Fruit fly (Drosophila melanogaster) whole organism, embryonic: Measurements from ENCODE around the gene CG13605.

Experiments
- B-H1 ChIP-seq: fragments of 200-800 bp; sonication (Bioruptor generic); IDR thresholded peaks from 3 replicates; pipeline ENCODE4 v1.3.6; 2022; ENCODE audit warnings: missing biosample characterization, missing genetic modification characterization
- CG10267 ChIP-seq: fragments of 200-800 bp; sonication (Bioruptor generic); optimal IDR thresholded peaks from 2 replicates; lab custom pipeline; 2018; ENCODE audit warnings: missing biosample characterization, mild to moderate bottlenecking, missing genetic modification characterization, moderate library complexity
- CG10462 ChIP-seq: fragments of 200-800 bp; sonication (Bioruptor generic); optimal IDR thresholded peaks from 2 replicates; lab custom pipeline; 2016; ENCODE audit warnings: missing biosample characterization, missing genetic modification characterization
- CG10959 ChIP-seq: fragments of 200-800 bp; sonication (Bioruptor generic); IDR thresholded peaks from 2 replicates; pipeline ENCODE4 v1.3.6; 2022; ENCODE audit warnings: missing biosample characterization, missing genetic modification characterization
- CG11504 ChIP-seq: fragments of 200-800 bp; sonication (Bioruptor generic); optimal IDR thresholded peaks from 3 replicates; lab custom pipeline; 2019; ENCODE audit warnings: missing biosample characterization, mild to moderate bottlenecking, missing genetic modification characterization, moderate library complexity
- CG14667 ChIP-seq: fragments of 200-800 bp; sonication (Bioruptor generic); IDR thresholded peaks from 2 replicates; pipeline ENCODE4 v1.3.6; 2022; ENCODE audit warnings: missing biosample characterization, missing genetic modification characterization
- CG14965 ChIP-seq: fragments of 200-800 bp; sonication (Bioruptor generic); optimal IDR thresholded peaks from 2 replicates; lab custom pipeline; 2016; ENCODE audit warnings: missing biosample characterization, missing genetic modification characterization, borderline replicate concordance
- CG15073 ChIP-seq: fragments of 200-800 bp; sonication (Bioruptor generic); optimal IDR thresholded peaks from 2 replicates; lab custom pipeline; 2016; ENCODE audit warnings: missing biosample characterization, missing genetic modification characterization
- CG1647 ChIP-seq: fragments of 200-800 bp; sonication (Bioruptor generic); optimal IDR thresholded peaks from 3 replicates; lab custom pipeline; 2016; ENCODE audit warnings: missing biosample characterization, missing genetic modification characterization
- CG17328 ChIP-seq: fragments of 200-800 bp; sonication (Bioruptor generic); IDR thresholded peaks from 2 replicates; pipeline ENCODE4 v1.3.6; 2022; ENCODE audit warnings: missing biosample characterization, missing genetic modification characterization
- CG2678 ChIP-seq: fragments of 200-800 bp; sonication (Bioruptor generic); optimal IDR thresholded peaks from 3 replicates; lab custom pipeline; 2019; ENCODE audit warnings: missing biosample characterization, mild to moderate bottlenecking, missing genetic modification characterization, moderate library complexity
- CG3838 ChIP-seq: fragments of 200-800 bp; sonication (Bioruptor generic); optimal IDR thresholded peaks from 3 replicates; lab custom pipeline; 2016; ENCODE audit warnings: missing biosample characterization, missing genetic modification characterization
- CG3847 ChIP-seq: fragments of 200-800 bp; sonication (Bioruptor generic); IDR thresholded peaks from 2 replicates; pipeline ENCODE4 v1.3.6; 2022; ENCODE audit warnings: missing biosample characterization, missing genetic modification characterization
- CG4328 ChIP-seq: fragments of 200-800 bp; sonication (Bioruptor generic); optimal IDR thresholded peaks from 3 replicates; lab custom pipeline; 2017; ENCODE audit warnings: missing biosample characterization, missing genetic modification reagents, missing genetic modification characterization
- CG4820 ChIP-seq: fragments of 200-800 bp; sonication (Bioruptor generic); optimal IDR thresholded peaks from 3 replicates; lab custom pipeline; 2016; ENCODE audit warnings: missing biosample characterization, missing genetic modification characterization
- CG6791 ChIP-seq: fragments of 200-800 bp; sonication (Bioruptor generic); IDR thresholded peaks from 3 replicates; pipeline ENCODE4 v1.3.6; 2022; ENCODE audit warnings: missing biosample characterization, missing genetic modification characterization; ENCODE audit not compliant: partially characterized antibody
- CG6854 ChIP-seq: fragments of 200-800 bp; sonication (Bioruptor generic); optimal IDR thresholded peaks from 3 replicates; lab custom pipeline; 2017; ENCODE audit warnings: missing biosample characterization, mild to moderate bottlenecking, missing genetic modification characterization
- CG7987 ChIP-seq: fragments of 200-800 bp; sonication (Bioruptor generic); optimal IDR thresholded peaks from 2 replicates; lab custom pipeline; 2018; ENCODE audit warnings: missing biosample characterization, mild to moderate bottlenecking, missing genetic modification characterization, moderate library complexity
- CG8924 ChIP-seq: fragments of 200-800 bp; optimal IDR thresholded peaks from 3 replicates; lab custom pipeline; 2019; ENCODE audit warnings: missing biosample characterization, mild to moderate bottlenecking, missing genetic modification characterization, moderate library complexity
- CG9797 ChIP-seq: fragments of 200-800 bp; sonication (Bioruptor generic); optimal IDR thresholded peaks from 3 replicates; lab custom pipeline; 2018; ENCODE audit warnings: missing biosample characterization, mild to moderate bottlenecking, missing genetic modification characterization
- CrebB ChIP-seq: fragments of 200-800 bp; sonication (Bioruptor generic); optimal IDR thresholded peaks from 3 replicates; lab custom pipeline; 2018; ENCODE audit warnings: missing biosample characterization, mild to moderate bottlenecking, missing genetic modification characterization
- ERR ChIP-seq: fragments of 200-800 bp; sonication (Bioruptor generic); optimal IDR thresholded peaks from 2 replicates; lab custom pipeline; 2016; ENCODE audit warnings: missing biosample characterization, missing genetic modification characterization
- GATAe ChIP-seq: fragments of 200-800 bp; sonication (Bioruptor generic); conservative IDR thresholded peaks from 2 replicates; pipeline ENCODE4 v1.3.6; 2022; ENCODE audit warnings: missing biosample characterization, missing genetic modification characterization
- HLH3B ChIP-seq: fragments of 200-800 bp; sonication (Bioruptor generic); IDR thresholded peaks from 2 replicates; pipeline ENCODE4 v1.3.6; 2022; ENCODE audit warnings: missing biosample characterization, missing genetic modification characterization
- Hmx ChIP-seq: fragments of 200-800 bp; sonication (Bioruptor generic); optimal IDR thresholded peaks from 2 replicates; lab custom pipeline; 2016; ENCODE audit warnings: missing biosample characterization, missing genetic modification characterization
- Hr3 ChIP-seq: fragments of 200-800 bp; sonication (Bioruptor generic); optimal IDR thresholded peaks from 3 replicates; lab custom pipeline; 2016; ENCODE audit warnings: missing biosample characterization, missing genetic modification characterization
- Hr78 ChIP-seq, 2 experiments: fragments of 200-800 bp in 1 of 2; fragments of >200 bp in 1 of 2; sonication (Bioruptor generic) in 1 of 2; optimal IDR thresholded peaks; 2 replicates each; lab custom pipeline; 2017 to 2019; ENCODE audit warnings: missing biosample characterization in 2 of 2, missing genetic modification characterization in 2 of 2, mild to moderate bottlenecking in 1 of 2, moderate library complexity in 1 of 2
- Lim3 ChIP-seq: fragments of 200-800 bp; sonication (Bioruptor generic); IDR thresholded peaks from 2 replicates; pipeline ENCODE4 v1.3.6; 2022; ENCODE audit warnings: missing biosample characterization, missing genetic modification characterization
- Sox100B ChIP-seq: fragments of 200-800 bp; sonication (Bioruptor generic); optimal IDR thresholded peaks from 3 replicates; lab custom pipeline; 2018; ENCODE audit warnings: missing biosample characterization, mild to moderate bottlenecking, missing genetic modification characterization
- cg ChIP-seq: fragments of 200-800 bp; sonication (Bioruptor generic); optimal IDR thresholded peaks from 3 replicates; lab custom pipeline; 2019; ENCODE audit warnings: missing biosample characterization, mild to moderate bottlenecking, missing genetic modification characterization, moderate library complexity
- chinmo ChIP-seq: fragments of 200-800 bp; sonication (Bioruptor generic); IDR thresholded peaks from 4 replicates; pipeline ENCODE4 v1.3.6; 2022; ENCODE audit warnings: missing biosample characterization, missing genetic modification characterization; ENCODE audit not compliant: partially characterized antibody
- dan ChIP-seq: fragments of 200-800 bp; sonication (Bioruptor generic); IDR thresholded peaks from 2 replicates; pipeline ENCODE4 v1.3.6; 2022; ENCODE audit warnings: missing biosample characterization, missing genetic modification characterization
- disco-r ChIP-seq: fragments of 200-800 bp; sonication (Bioruptor generic); optimal IDR thresholded peaks from 2 replicates; lab custom pipeline; 2016; ENCODE audit warnings: missing biosample characterization, missing genetic modification characterization
- dmrt99B ChIP-seq: fragments of 200-800 bp; sonication (Bioruptor generic); optimal IDR thresholded peaks from 2 replicates; lab custom pipeline; 2018; ENCODE audit warnings: missing biosample characterization, mild to moderate bottlenecking, missing genetic modification characterization, moderate library complexity
- ftz-f1 ChIP-seq: fragments of 200-800 bp; sonication (Bioruptor generic); optimal IDR thresholded peaks from 2 replicates; lab custom pipeline; 2016; ENCODE audit warnings: missing biosample characterization, missing genetic modification characterization
- gro ChIP-seq: fragments of 200-800 bp; sonication (Bioruptor generic); optimal IDR thresholded peaks from 2 replicates; lab custom pipeline; 2016; ENCODE audit warnings: missing biosample characterization, missing genetic modification characterization
- inv ChIP-seq: fragments of 200-800 bp; sonication (Bioruptor generic); IDR thresholded peaks from 2 replicates; pipeline ENCODE4 v1.3.6; 2022; ENCODE audit warnings: missing biosample characterization, missing genetic modification characterization; ENCODE audit not compliant: partially characterized antibody
- jumu ChIP-seq: fragments of 200-800 bp; sonication (Bioruptor generic); optimal IDR thresholded peaks from 3 replicates; lab custom pipeline; 2016; ENCODE audit warnings: missing biosample characterization, missing genetic modification characterization
- lilli ChIP-seq: fragments of 200-800 bp; sonication (Bioruptor generic); optimal IDR thresholded peaks from 3 replicates; lab custom pipeline; 2016; ENCODE audit warnings: missing biosample characterization, missing genetic modification characterization
- nau ChIP-seq: fragments of 200-800 bp; sonication (Bioruptor generic); optimal IDR thresholded peaks from 3 replicates; lab custom pipeline; 2017; ENCODE audit warnings: missing biosample characterization, mild to moderate bottlenecking, missing genetic modification characterization, missing genetic modification reagents
- nerfin-2 ChIP-seq: fragments of 200-800 bp; sonication (Bioruptor generic); IDR thresholded peaks from 2 replicates; pipeline ENCODE4 v1.3.6; 2022; ENCODE audit warnings: missing biosample characterization, missing genetic modification characterization; ENCODE audit not compliant: partially characterized antibody
- oc ChIP-seq: fragments of 200-800 bp; sonication (Bioruptor generic); optimal IDR thresholded peaks from 2 replicates; lab custom pipeline; 2018; ENCODE audit warnings: missing biosample characterization, mild to moderate bottlenecking, missing genetic modification characterization, moderate library complexity
- pan ChIP-seq, 4 experiments: fragments of >200 bp in 3 of 4; fragments of 200-800 bp in 1 of 4; sonication (Bioruptor generic) in 1 of 4; optimal IDR thresholded peaks in 3 of 4; IDR thresholded peaks in 1 of 4; 2 replicates each; pipeline versions ENCODE4 v1.3.6 to Lab custom; 2017 to 2022; ENCODE audit warnings: missing biosample characterization in 2 of 4, missing genetic modification characterization in 2 of 4, mixed read lengths in 1 of 4
- pnt ChIP-seq: fragments of 200-800 bp; sonication (Bioruptor generic); optimal IDR thresholded peaks from 3 replicates; lab custom pipeline; 2016; ENCODE audit warnings: missing biosample characterization, missing genetic modification characterization
- pzg ChIP-seq: fragments of 200-800 bp; sonication (Bioruptor generic); optimal IDR thresholded peaks from 3 replicates; lab custom pipeline; 2018; ENCODE audit warnings: missing biosample characterization, mild to moderate bottlenecking, missing genetic modification characterization, moderate library complexity
- repo ChIP-seq: fragments of 200-800 bp; sonication (Bioruptor generic); optimal IDR thresholded peaks from 2 replicates; lab custom pipeline; 2016; ENCODE audit warnings: missing biosample characterization, missing genetic modification characterization
- tna ChIP-seq: fragments of 200-800 bp; sonication (Bioruptor generic); IDR thresholded peaks from 2 replicates; pipeline ENCODE4 v1.3.6; 2022; ENCODE audit warnings: missing biosample characterization, missing genetic modification characterization; ENCODE audit not compliant: partially characterized antibody
- ttk ChIP-seq: fragments of 200-800 bp; sonication (Bioruptor generic); IDR thresholded peaks from 2 replicates; pipeline ENCODE4 v2.1.2; 2022; ENCODE audit warnings: missing biosample characterization, missing genetic modification characterization
- usp ChIP-seq: fragments of >200 bp; optimal IDR thresholded peaks from 2 replicates; lab custom pipeline; 2017; ENCODE audit warnings: missing biosample characterization, missing genetic modification characterization
- zfh2 ChIP-seq: fragments of 200-800 bp; sonication (Bioruptor generic); optimal IDR thresholded peaks from 2 replicates; lab custom pipeline; 2016; ENCODE audit warnings: missing biosample characterization, missing genetic modification characterization

Gene CG13605

dm6 chr3R:24106059-24106631 is 6.0 kb downstream of the CG13605 start (continued):
- TF ChIP-seq zfh2 (peak; percentile 24), Hmx (no peak), repo (GFP tag; lab: Kevin White, UChicago) (no peak), CG14667 (no peak), usp (no peak), ftz-f1 (GFP tag; lab: Kevin White, UChicago) (no peak), CG8924 (tag; lab: Kevin White, UChicago) (no peak), CG2678 (tag; lab: Kevin White, UChicago) (peak; percentile 46), CG11504 (tag; lab: Kevin White, UChicago) (peak; percentile 32), tna (GFP tag; lab: Robert Waterston, UW) (no peak), lilli (GFP tag; lab: Kevin White, UChicago) (peak; percentile 68), CG3838 (GFP tag; lab: Kevin White, UChicago) (peak; percentile 39), CG4820 (GFP tag; lab: Kevin White, UChicago) (peak; percentile 53), nau (GFP tag; lab: Kevin White, UChicago) (no peak), ERR (no peak), B-H1 (GFP tag; lab: Robert Waterston, UW) (no peak), dmrt99B (peak; percentile 47), Hr78 (GFP tag; optimal IDR thresholded peaks at IDR 0.05; lab: Kevin White, UChicago) (no peak), CrebB (tag; lab: Kevin White, UChicago) (no peak), CG10959 (GFP tag; lab: Robert Waterston, UW) (no peak), HLH3B (GFP tag; lab: Robert Waterston, UW) (no peak), CG4328 (GFP tag; lab: Kevin White, UChicago) (peak; percentile 37), CG1647 (GFP tag; lab: Kevin White, UChicago) (no peak), CG10267 (peak; percentile 92), cg (GFP tag; lab: Kevin White, UChicago) (no peak), CG3847 (GFP tag; lab: Robert Waterston, UW) (no peak), gro (GFP tag; lab: Kevin White, UChicago) (peak; percentile 69), CG15073 (GFP tag; lab: Kevin White, UChicago) (no peak), Lim3 (GFP tag; lab: Robert Waterston, UW) (no peak), Hr3 (GFP tag; lab: Kevin White, UChicago) (peak; percentile 21), chinmo (GFP tag; lab: Robert Waterston, UW) (no peak), pan (optimal IDR thresholded peaks at IDR 0.05; lab: Kevin White, UChicago) (no peak), pan (GFP tag; optimal IDR thresholded peaks at IDR 0.05 in 1 of 2, IDR thresholded peaks at IDR 0.05 in 1 of 2) (no peak), pnt (GFP tag; lab: Kevin White, UChicago) (no peak), pzg (GFP tag; lab: Kevin White, UChicago) (peak; percentile 11), nerfin-2 (GFP tag; lab: Robert Waterston, UW) (no peak), jumu (GFP tag; lab: Kevin White, UChicago) (no peak), CG14965 (GFP tag; lab: Kevin White, UChicago) (no peak), CG9797 (GFP tag; lab: Kevin White, UChicago) (no peak), inv (GFP tag; lab: Robert Waterston, UW) (no peak), disco-r (no peak), ttk (GFP tag; lab: Robert Waterston, UW) (no peak), GATAe (GFP tag; lab: Robert Waterston, UW) (no peak), CG17328 (no peak), dan (GFP tag; lab: Robert Waterston, UW) (no peak), CG7987 (no peak), CG10462 (GFP tag; lab: Kevin White, UChicago) (no peak), Sox100B (GFP tag; lab: Kevin White, UChicago) (peak; percentile 24), CG6854 (GFP tag; lab: Kevin White, UChicago) (no peak), CG6791 (GFP tag; lab: Robert Waterston, UW) (no peak), oc (no peak)
